Fruit fly (Drosophila melanogaster): Measurements from ENCODE around the gene Spn77Ba.

Gene Spn77Ba

dm6 chr3L:20296797-20297196 lies 20.2 kb upstream of the Spn77Ba start, which contains the start of gene FRG1:
Gene FRG1, minus strand, starts transcription at chr3L:20296971.
- TF ChIP-seq CG14710 (tag; optimal IDR thresholded peaks at IDR 0.05) (peak; percentile 38), D19B (GFP tag; optimal IDR thresholded peaks at IDR 0.05) (no peak), zen2 (GFP tag; IDR thresholded peaks at IDR 0.05; ENCODE audit: partially characterized antibody) (peak; percentile 47; the same call in 2 of the 3 replicates), slou (GFP tag; optimal IDR thresholded peaks at IDR 0.05) (no peak), Adf1 (GFP tag; IDR thresholded peaks at IDR 0.05) (no peak), wek (GFP tag; optimal IDR thresholded peaks at IDR 0.05) (no peak), Poxn (GFP tag; IDR thresholded peaks at IDR 0.05) (no peak), Dll (GFP tag; IDR thresholded peaks at IDR 0.05; ENCODE audit: partially characterized antibody) (peak; percentile 76), Drgx (GFP tag; IDR thresholded peaks at IDR 0.05) (no peak), sens (GFP tag) (peak; percentile 48), MBD-R2 (GFP tag; IDR thresholded peaks at IDR 0.05) (peak; percentile 73), CG34224 (GFP tag; IDR thresholded peaks at IDR 0.05; ENCODE audit: partially characterized antibody) (peak; percentile 76), Scr (GFP tag; IDR thresholded peaks at IDR 0.05; ENCODE audit: partially characterized antibody) (peak; percentile 75), CG4730 (GFP tag; IDR thresholded peaks at IDR 0.05) (no peak), CG1529 (GFP tag; optimal IDR thresholded peaks at IDR 0.05) (no peak), pita (GFP tag; optimal IDR thresholded peaks at IDR 0.05) (peak; percentile 36), ranshi (GFP tag; IDR thresholded peaks at IDR 0.05) (no peak), NC2β (GFP tag; optimal IDR thresholded peaks at IDR 0.05) (no peak), CG6813 (GFP tag; optimal IDR thresholded peaks at IDR 0.05) (no peak), psq (GFP tag; optimal IDR thresholded peaks at IDR 0.05) (no peak), tll (GFP tag; optimal IDR thresholded peaks at IDR 0.05) (peak in 1 of 2 experiments; percentile 20), CTCF (GFP tag; optimal IDR thresholded peaks at IDR 0.05) (peak; percentile 38), CG1603 (tag; optimal IDR thresholded peaks at IDR 0.05) (peak; percentile 67), ftz-f1 (GFP tag; optimal IDR thresholded peaks at IDR 0.05) (no peak), Hr51 (GFP tag; optimal IDR thresholded peaks at IDR 0.05) (peak in 1 of 2 experiments; percentile 62), ase (GFP tag; IDR thresholded peaks at IDR 0.05) (no peak), repo (GFP tag; optimal IDR thresholded peaks at IDR 0.05) (no peak), cg (GFP tag; optimal IDR thresholded peaks at IDR 0.05) (no peak), hb (GFP tag; IDR thresholded peaks at IDR 0.05; ENCODE audit: partially characterized antibody) (no peak), gfzf (GFP tag; optimal IDR thresholded peaks at IDR 0.05) (peak; percentile 49), ind (GFP tag; optimal IDR thresholded peaks at IDR 0.05) (no peak), E2f1 (GFP tag; IDR thresholded peaks at IDR 0.05) (no peak), nmo (GFP tag; optimal IDR thresholded peaks at IDR 0.05) (peak; percentile 9), CG31365 (tag; optimal IDR thresholded peaks at IDR 0.05) (no peak), wor (GFP tag; IDR thresholded peaks at IDR 0.05) (no peak), seq (GFP tag; IDR thresholded peaks at IDR 0.05) (no peak), E2f2 (GFP tag; IDR thresholded peaks at IDR 0.05) (peak; percentile 68), pum (GFP tag; optimal IDR thresholded peaks at IDR 0.05) (no peak), corto (GFP tag; optimal IDR thresholded peaks at IDR 0.05) (no peak), Sry-δ (GFP tag; optimal IDR thresholded peaks at IDR 0.05) (peak; percentile 64), CG13287 (GFP tag; IDR thresholded peaks at IDR 0.05; ENCODE audit: partially characterized antibody) (peak; percentile 87), CG11560 (tag; IDR thresholded peaks at IDR 0.05) (no peak), CG10267 (tag; optimal IDR thresholded peaks at IDR 0.05) (peak; percentile 23), so (GFP tag; IDR thresholded peaks at IDR 0.05) (no peak), CG3281 (GFP tag; optimal IDR thresholded peaks at IDR 0.05) (no peak), tx (GFP tag; optimal IDR thresholded peaks at IDR 0.05) (no peak), inv (GFP tag; IDR thresholded peaks at IDR 0.05; ENCODE audit: partially characterized antibody) (peak; percentile 71), CG5953 (GFP tag; IDR thresholded peaks at IDR 0.05) (no peak), bowl (GFP tag; IDR thresholded peaks at IDR 0.05) (no peak), trem (tag; optimal IDR thresholded peaks at IDR 0.05) (peak; percentile 43), vnd (GFP tag; IDR thresholded peaks at IDR 0.05; ENCODE audit: partially characterized antibody) (peak; percentile 61; the same call in 1 of the 3 replicates)
